Worm (Caenorhabditis elegans) whole organism, L2 larva: ENCODE measurements around the gene F07B10.7.
A peak's percentile ranks its signal among the peaks of the same experiment; 100 is the strongest.

ENCODE experiments used
- C34F6.9 ChIP-seq: fragments of 150-350 bp; optimal IDR thresholded peaks from 2 replicates; lab custom pipeline; 2014; ENCODE audit warnings: missing biosample characterization, missing genetic modification characterization
- F13H6.1 ChIP-seq: sonication (generic microtip); optimal IDR thresholded peaks from 2 replicates; lab custom pipeline; 2016; ENCODE audit warnings: missing genetic modification characterization, missing compliant biosample characterization
- R02D3.7 ChIP-seq: fragments of 150-350 bp; optimal IDR thresholded peaks from 2 replicates; lab custom pipeline; 2014; ENCODE audit warnings: missing biosample characterization, missing genetic modification characterization
- Y55F3AM.14 ChIP-seq: fragments of 200-800 bp; sonication (Bioruptor generic); optimal IDR thresholded peaks from 2 replicates; lab custom pipeline; 2018; ENCODE audit warnings: mild to moderate bottlenecking, missing genetic modification characterization, missing compliant biosample characterization
- ZK546.5 ChIP-seq: sonication (generic microtip); optimal IDR thresholded peaks from 2 replicates; lab custom pipeline; 2017; ENCODE audit warnings: missing biosample characterization, missing genetic modification characterization
- ama-1 ChIP-seq: fragments of 150-350 bp; optimal IDR thresholded peaks from 2 replicates; lab custom pipeline; 2018; ENCODE audit warnings: inconsistent platforms
- blmp-1 ChIP-seq: sonication (generic microtip); optimal IDR thresholded peaks from 2 replicates; lab custom pipeline; 2017; ENCODE audit warnings: missing genetic modification characterization, mild to moderate bottlenecking, missing compliant biosample characterization, antibody characterized with exemption, moderate library complexity; ENCODE audit not compliant: insufficient read depth
- ceh-16 ChIP-seq: fragments of 150-350 bp; optimal IDR thresholded peaks from 2 replicates; lab custom pipeline; 2014; ENCODE audit warnings: missing biosample characterization, missing genetic modification characterization
- ceh-82 ChIP-seq: fragments of 150-350 bp; optimal IDR thresholded peaks from 2 replicates; lab custom pipeline; 2014; ENCODE audit warnings: missing biosample characterization, missing genetic modification characterization
- crh-2 ChIP-seq: sonication (generic microtip); optimal IDR thresholded peaks from 2 replicates; lab custom pipeline; 2017; ENCODE audit warnings: missing biosample characterization, missing genetic modification characterization
- dmd-4 ChIP-seq: sonication (generic microtip); optimal IDR thresholded peaks from 2 replicates; lab custom pipeline; 2017; ENCODE audit warnings: missing biosample characterization, missing genetic modification characterization
- egl-27 ChIP-seq: sonication (generic microtip); optimal IDR thresholded peaks from 3 replicates; lab custom pipeline; 2017; ENCODE audit warnings: missing biosample characterization, missing genetic modification reagents, missing genetic modification characterization
- elt-3 ChIP-seq: sonication (generic microtip); optimal IDR thresholded peaks from 2 replicates; lab custom pipeline; 2017; ENCODE audit warnings: missing biosample characterization, missing genetic modification characterization
- fos-1 ChIP-seq: fragments of 150-350 bp; optimal IDR thresholded peaks from 2 replicates; lab custom pipeline; 2014; ENCODE audit warnings: missing biosample characterization, missing genetic modification characterization
- gmeb-1 ChIP-seq: fragments of 150-350 bp; optimal IDR thresholded peaks from 2 replicates; lab custom pipeline; 2014; ENCODE audit warnings: missing biosample characterization, missing genetic modification characterization
- lin-11 ChIP-seq: fragments of 150-350 bp; sonication (generic microtip); optimal IDR thresholded peaks from 2 replicates; lab custom pipeline; 2014; ENCODE audit warnings: missing biosample characterization, missing genetic modification characterization, inconsistent platforms, mixed read lengths
- lin-39 ChIP-seq: fragments of 150-350 bp; optimal IDR thresholded peaks from 2 replicates; lab custom pipeline; 2014; ENCODE audit warnings: missing biosample characterization, missing genetic modification reagents, missing genetic modification characterization
- lsy-2 ChIP-seq, 2 experiments: fragments of 150-350 bp in 1 of 2; sonication (generic microtip) in 1 of 2; optimal IDR thresholded peaks; 2 replicates each; lab custom pipeline; 2014 to 2017; ENCODE audit warnings: missing biosample characterization in 2 of 2, missing genetic modification characterization in 2 of 2
- mab-5 ChIP-seq: fragments of 150-350 bp; optimal IDR thresholded peaks from 2 replicates; lab custom pipeline; 2014; ENCODE audit warnings: missing biosample characterization, missing genetic modification characterization
- mbf-1 ChIP-seq: sonication (generic microtip); optimal IDR thresholded peaks from 2 replicates; lab custom pipeline; 2017; ENCODE audit warnings: missing biosample characterization, missing genetic modification characterization
- nhr-10 ChIP-seq: sonication (generic microtip); optimal IDR thresholded peaks from 2 replicates; lab custom pipeline; 2017; ENCODE audit warnings: missing biosample characterization, missing genetic modification characterization
- nhr-11 ChIP-seq: fragments of 150-350 bp; optimal IDR thresholded peaks from 2 replicates; lab custom pipeline; 2014; ENCODE audit warnings: missing biosample characterization, missing genetic modification characterization
- nhr-12 ChIP-seq: fragments of 150-350 bp; optimal IDR thresholded peaks from 2 replicates; lab custom pipeline; 2014; ENCODE audit warnings: missing biosample characterization, missing genetic modification characterization
- nhr-129 ChIP-seq: fragments of 150-350 bp; optimal IDR thresholded peaks from 2 replicates; lab custom pipeline; 2014; ENCODE audit warnings: missing biosample characterization, missing genetic modification characterization
- nhr-23 ChIP-seq: fragments of 150-350 bp; optimal IDR thresholded peaks from 2 replicates; lab custom pipeline; 2014; ENCODE audit warnings: missing biosample characterization, missing genetic modification reagents, missing genetic modification characterization
- nhr-237 ChIP-seq: fragments of 150-350 bp; optimal IDR thresholded peaks from 2 replicates; lab custom pipeline; 2014; ENCODE audit warnings: missing biosample characterization, missing genetic modification characterization
- nhr-25 ChIP-seq: fragments of 150-350 bp; sonication (generic microtip); optimal IDR thresholded peaks from 3 replicates; lab custom pipeline; 2014; ENCODE audit warnings: missing biosample characterization, missing genetic modification characterization
- nhr-6 ChIP-seq: fragments of 150-350 bp; optimal IDR thresholded peaks from 2 replicates; lab custom pipeline; 2014; ENCODE audit warnings: missing biosample characterization, missing genetic modification characterization
- sem-4 ChIP-seq: fragments of 150-350 bp; optimal IDR thresholded peaks from 2 replicates; lab custom pipeline; 2014; ENCODE audit warnings: missing biosample characterization, missing genetic modification reagents, missing genetic modification characterization
- skn-1 ChIP-seq: sonication (generic microtip); optimal IDR thresholded peaks from 2 replicates; lab custom pipeline; 2017; ENCODE audit warnings: missing biosample characterization, missing genetic modification characterization
- sma-9 ChIP-seq, 2 experiments: fragments of 150-350 bp in 1 of 2; sonication (generic microtip) in 1 of 2; optimal IDR thresholded peaks; 2 replicates each; lab custom pipeline; 2014 to 2016; ENCODE audit warnings: missing genetic modification characterization in 2 of 2, mild to moderate bottlenecking in 1 of 2, missing biosample characterization in 1 of 2, missing compliant biosample characterization in 1 of 2, missing genetic modification reagents in 1 of 2, moderate library complexity in 1 of 2
- snpc-4 ChIP-seq: fragments of 150-350 bp; optimal IDR thresholded peaks from 2 replicates; lab custom pipeline; 2014; ENCODE audit warnings: missing biosample characterization, missing genetic modification characterization
- unc-39 ChIP-seq: fragments of 150-350 bp; optimal IDR thresholded peaks from 2 replicates; lab custom pipeline; 2014; ENCODE audit warnings: missing biosample characterization, missing genetic modification characterization
- unc-55 ChIP-seq: fragments of 150-350 bp; sonication (generic microtip); optimal IDR thresholded peaks from 3 replicates; lab custom pipeline; 2014; ENCODE audit warnings: missing biosample characterization, missing genetic modification reagents, missing genetic modification characterization
- unc-62 ChIP-seq: fragments of 150-350 bp; optimal IDR thresholded peaks from 2 replicates; lab custom pipeline; 2014; ENCODE audit warnings: missing biosample characterization, missing genetic modification reagents, missing genetic modification characterization
- zag-1 ChIP-seq: fragments of 150-350 bp; optimal IDR thresholded peaks from 2 replicates; lab custom pipeline; 2014; ENCODE audit warnings: missing biosample characterization, missing genetic modification characterization
- ztf-1 ChIP-seq: fragments of 200-800 bp; sonication (Bioruptor generic); conservative IDR thresholded peaks from 2 replicates; pipeline ENCODE4 v1.3.6; 2022; ENCODE audit warnings: missing genetic modification characterization, missing compliant biosample characterization
- ztf-11 ChIP-seq: sonication (generic microtip); optimal IDR thresholded peaks from 2 replicates; lab custom pipeline; 2017; ENCODE audit warnings: missing biosample characterization, missing genetic modification characterization
- ztf-4 ChIP-seq: fragments of 150-350 bp; optimal IDR thresholded peaks from 2 replicates; lab custom pipeline; 2014; ENCODE audit warnings: missing biosample characterization, missing genetic modification characterization

The F07B10.7 gene

DNA sequence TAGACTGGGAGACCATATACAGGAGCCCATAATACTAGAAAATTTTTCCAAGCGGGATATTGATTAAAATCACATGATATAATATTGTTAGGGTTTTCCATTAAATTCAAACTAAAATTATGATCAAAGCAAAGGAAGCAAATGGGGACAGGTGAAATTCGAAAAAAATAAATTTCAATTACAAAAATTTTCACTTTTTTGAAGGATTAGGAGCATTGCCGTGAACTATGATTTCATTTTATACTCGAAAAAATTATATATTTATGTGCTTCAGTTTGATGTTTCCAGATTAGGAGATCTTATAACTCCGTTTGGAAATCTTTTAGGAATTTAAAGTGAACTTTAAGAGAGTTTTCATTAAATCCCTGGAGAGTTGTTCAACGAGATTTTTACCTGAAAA, at the start of gene F07B10.7:
TSS of gene F07B10.7 (minus strand) at position 101 of the 400 bp plus-strand sequence.
- no peak for TF ChIP-seq sma-9 (GFP tag; optimal IDR thresholded peaks at IDR 0.05; lab: Kevin White, UChicago)
- no peak for TF ChIP-seq sma-9 (tag; optimal IDR thresholded peaks at IDR 0.05; lab: Kevin White, UChicago)
- TF ChIP-seq lin-11 = no peak
- TF ChIP-seq nhr-10 (tag; lab: Kevin White, UChicago) = no peak
- no peak for TF ChIP-seq R02D3.7 (tag; lab: Kevin White, UChicago)
- no peak for TF ChIP-seq zag-1 (tag; lab: Kevin White, UChicago)
- no peak for TF ChIP-seq nhr-23
- no peak for TF ChIP-seq Y55F3AM.14
- no peak for TF ChIP-seq elt-3 (tag; lab: Kevin White, UChicago)
- TF ChIP-seq ztf-4 (tag; lab: Kevin White, UChicago) = no peak
- no peak for TF ChIP-seq nhr-6 (tag; lab: Kevin White, UChicago)
- TF ChIP-seq nhr-237 = no peak
- TF ChIP-seq nhr-11 (tag; lab: Kevin White, UChicago) = no peak
- no peak for TF ChIP-seq nhr-129

ce11 chrV:11308915-11309314, 48.4 kb upstream of the F07B10.7 start:
- no peak for TF ChIP-seq gmeb-1 (tag; lab: Kevin White, UChicago)
- peak; percentile 56 for TF ChIP-seq nhr-129
- TF ChIP-seq F13H6.1 (tag; lab: Kevin White, UChicago) = peak; percentile 80
- no peak for TF ChIP-seq unc-55 (GFP tag; lab: Kevin White, UChicago)
- TF ChIP-seq sma-9 (GFP tag; optimal IDR thresholded peaks at IDR 0.05; lab: Kevin White, UChicago) = peak; percentile 76
- no peak for TF ChIP-seq sma-9 (tag; optimal IDR thresholded peaks at IDR 0.05; lab: Kevin White, UChicago)
- peak; percentile 12 for TF ChIP-seq zag-1 (tag; lab: Kevin White, UChicago)
- peak; percentile 18 for TF ChIP-seq C34F6.9
- peak in 1 of 2 experiments; percentile 22 for TF ChIP-seq lsy-2 (tag; optimal IDR thresholded peaks at IDR 0.05; lab: Kevin White, UChicago)

DNA sequence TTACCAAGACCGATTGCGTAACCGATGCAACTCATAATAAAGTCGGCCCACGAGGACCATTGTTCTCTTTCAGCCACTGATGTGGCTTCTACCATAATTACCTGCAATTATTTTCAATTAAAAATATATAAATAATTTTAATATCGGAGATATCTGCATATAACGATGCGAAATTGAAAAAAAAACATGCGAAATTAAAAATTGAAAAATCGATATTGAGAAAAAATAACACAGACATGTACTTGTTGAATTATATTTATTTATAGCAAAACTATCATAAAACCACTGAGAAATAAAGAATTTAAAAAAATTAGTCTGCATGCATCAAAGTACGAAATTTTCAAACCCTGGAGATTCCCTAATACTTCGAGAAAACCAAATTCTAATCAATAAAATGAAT, 47.8 kb upstream of the F07B10.7 start, which contains the start of gene snf-11:
TSS of gene snf-11 (minus strand) at position 101 of the 400 bp plus-strand sequence.
- TF ChIP-seq nhr-10 (tag; lab: Kevin White, UChicago) = no peak
- TF ChIP-seq unc-39 (tag; lab: Kevin White, UChicago) = no peak

DNA sequence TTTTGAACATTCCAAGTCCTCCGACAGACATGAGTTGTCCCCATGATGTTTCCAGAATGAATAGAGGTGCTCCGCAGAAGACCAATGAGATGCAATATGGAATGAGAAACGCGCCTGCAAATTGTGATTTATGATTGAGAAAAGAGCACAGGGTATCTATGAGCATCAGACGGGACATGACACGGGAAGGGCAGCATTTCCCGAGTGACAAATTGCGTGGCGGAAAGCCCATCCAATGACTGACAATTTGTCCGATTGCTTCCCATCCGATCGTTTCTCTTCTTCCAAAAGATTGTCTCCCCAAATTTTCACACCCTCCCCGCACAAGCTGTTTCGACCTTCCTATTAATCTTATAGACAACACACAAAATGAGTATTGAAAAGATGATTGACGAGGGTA, 47.3 kb upstream of the F07B10.7 start:
- TF ChIP-seq zag-1 (tag; lab: Kevin White, UChicago) (no peak), mbf-1 (no peak), nhr-10 (tag; lab: Kevin White, UChicago) (no peak), crh-2 (tag; lab: Kevin White, UChicago) (no peak), snpc-4 (tag; lab: Kevin White, UChicago) (no peak), sem-4 (tag; lab: Kevin White, UChicago) (no peak), nhr-11 (tag; lab: Kevin White, UChicago) (no peak), C34F6.9 (peak; percentile 1), ZK546.5 (tag; lab: Kevin White, UChicago) (no peak), F13H6.1 (tag; lab: Kevin White, UChicago) (peak; percentile 55), sma-9 (GFP tag; optimal IDR thresholded peaks at IDR 0.05; lab: Kevin White, UChicago) (peak; percentile 48), sma-9 (tag; optimal IDR thresholded peaks at IDR 0.05; lab: Kevin White, UChicago) (no peak), mab-5 (tag; lab: Kevin White, UChicago) (peak; percentile 65), unc-39 (tag; lab: Kevin White, UChicago) (no peak), blmp-1 (tag; lab: Kevin White, UChicago) (no peak)

ce11 chrV:11304879-11305278, 44.4 kb upstream of the F07B10.7 start, which contains the start of gene srh-45:
TSS of gene srh-45 (minus strand) at chrV:11304979.
- TF ChIP-seq lin-39 (no peak), gmeb-1 (tag; lab: Kevin White, UChicago) (no peak), fos-1 (tag; lab: Kevin White, UChicago) (no peak), nhr-25 (tag; lab: Kevin White, UChicago) (no peak), nhr-12 (tag; lab: Kevin White, UChicago) (no peak), snpc-4 (tag; lab: Kevin White, UChicago) (no peak)

- no peak for TF ChIP-seq unc-62 (GFP tag; lab: Kevin White, UChicago)
- TF ChIP-seq ztf-11 (tag; lab: Kevin White, UChicago) = no peak
- TF ChIP-seq nhr-129 = no peak
- no peak for TF ChIP-seq ama-1
- no peak for TF ChIP-seq sem-4 (tag; lab: Kevin White, UChicago)
- TF ChIP-seq lin-11 = no peak
- TF ChIP-seq nhr-11 (tag; lab: Kevin White, UChicago) = no peak
- TF ChIP-seq ztf-1 (GFP tag; lab: Robert Waterston, UW) = no peak
- TF ChIP-seq ceh-16 = no peak
- no peak for TF ChIP-seq dmd-4 (tag; lab: Kevin White, UChicago)
- TF ChIP-seq zag-1 (tag; lab: Kevin White, UChicago) = no peak
- TF ChIP-seq ceh-82 = no peak
- TF ChIP-seq blmp-1 (tag; lab: Kevin White, UChicago) = no peak
- no peak for TF ChIP-seq skn-1 (tag; lab: Kevin White, UChicago)
- no peak for TF ChIP-seq egl-27 (tag; lab: Kevin White, UChicago)
- TF ChIP-seq, all 48 proteins: peak for 0
Observed at ce11 chrV:11304200-11304599, 43.7 kb upstream of the F07B10.7 start.
